Worm (Caenorhabditis elegans): ENCODE data around the gene haf-8.

- TF ChIP-seq nhr-48 (tag; optimal IDR thresholded peaks at IDR 0.05): no peak
- TF ChIP-seq mdl-1 (tag; optimal IDR thresholded peaks at IDR 0.05): no peak
- no peak for TF ChIP-seq ceh-82 (tag; optimal IDR thresholded peaks at IDR 0.05)
Observed at ce11 chrIV:14656573-14657129, 43.1 kb downstream of the haf-8 start, which contains the start of gene Y57G11C.33.

Measured in whole organism, L4 larva.